Worm (Caenorhabditis elegans): ENCODE results near the gene R11D1.10.

R11D1.10 gene

DNA sequence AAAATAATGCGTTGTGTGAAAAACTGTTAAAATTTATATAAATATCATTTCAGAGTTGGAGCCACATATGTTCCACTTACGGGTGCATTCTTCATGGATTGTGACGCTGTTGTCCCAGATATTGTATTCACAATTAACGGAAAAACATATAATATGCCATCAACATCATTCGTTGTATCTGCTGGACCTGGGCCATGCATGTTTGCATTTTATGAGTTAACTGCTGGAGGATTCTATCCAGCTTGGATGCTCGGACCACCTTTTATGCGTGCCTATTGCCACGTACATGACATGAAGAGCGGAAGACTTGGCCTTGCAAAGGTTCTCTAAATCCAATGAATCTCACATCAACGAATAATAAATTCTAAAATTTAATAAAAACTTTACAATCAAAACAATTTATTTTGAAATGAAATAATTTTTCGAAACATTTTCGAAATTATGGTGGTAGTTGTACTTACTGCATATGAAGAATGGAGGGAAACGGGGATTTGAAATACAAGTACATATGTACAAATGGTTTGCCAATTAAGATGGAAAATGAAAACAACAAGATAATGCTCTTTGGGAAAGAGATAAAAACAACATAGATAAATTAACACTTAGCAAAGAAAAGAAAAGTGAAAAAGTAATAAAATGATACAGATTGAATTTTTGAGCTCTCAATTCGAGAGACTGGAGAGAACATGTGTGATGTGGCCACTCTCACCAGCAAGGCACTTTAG, 14.6 kb downstream of the R11D1.10 start:
- TF ChIP-seq fkh-4 (tag; optimal IDR thresholded peaks at IDR 0.05; ENCODE audit: borderline replicate concordance) (no peak), nhr-76 (tag; optimal IDR thresholded peaks at IDR 0.05) (no peak), egl-27 (tag; optimal IDR thresholded peaks at IDR 0.05) (no peak), ztf-11 (tag; optimal IDR thresholded peaks at IDR 0.05) (no peak), dpl-1 (GFP tag; optimal IDR thresholded peaks at IDR 0.05) (no peak), Y116A8C.19 (tag; optimal IDR thresholded peaks at IDR 0.05; ENCODE audit: borderline replicate concordance) (no peak), pqm-1 (tag; optimal IDR thresholded peaks at IDR 0.05) (peak; percentile 12), nhr-19 (GFP tag; conservative IDR thresholded peaks at IDR 0.05) (no peak), elt-2 (tag; optimal IDR thresholded peaks at IDR 0.05) (peak; percentile 28), fkh-10 (GFP tag; optimal IDR thresholded peaks at IDR 0.05) (no peak), C04F5.9 (tag; optimal IDR thresholded peaks at IDR 0.05) (no peak)

ce11 chrV:12744979-12745378, 15.7 kb downstream of the R11D1.10 start, which contains the start of gene C15C8.7:
TSS of gene C15C8.7 (minus strand) at chrV:12745050.
- peak; percentile 52 for TF ChIP-seq pqm-1 (tag; optimal IDR thresholded peaks at IDR 0.05)
- TF ChIP-seq snpc-4 (tag; optimal IDR thresholded peaks at IDR 0.05): no peak
- TF ChIP-seq elt-3 (tag; optimal IDR thresholded peaks at IDR 0.05): no peak
- no peak for TF ChIP-seq nhr-47 (tag; optimal IDR thresholded peaks at IDR 0.05)
- TF ChIP-seq elt-2 (tag; optimal IDR thresholded peaks at IDR 0.05): peak; percentile 75

DNA sequence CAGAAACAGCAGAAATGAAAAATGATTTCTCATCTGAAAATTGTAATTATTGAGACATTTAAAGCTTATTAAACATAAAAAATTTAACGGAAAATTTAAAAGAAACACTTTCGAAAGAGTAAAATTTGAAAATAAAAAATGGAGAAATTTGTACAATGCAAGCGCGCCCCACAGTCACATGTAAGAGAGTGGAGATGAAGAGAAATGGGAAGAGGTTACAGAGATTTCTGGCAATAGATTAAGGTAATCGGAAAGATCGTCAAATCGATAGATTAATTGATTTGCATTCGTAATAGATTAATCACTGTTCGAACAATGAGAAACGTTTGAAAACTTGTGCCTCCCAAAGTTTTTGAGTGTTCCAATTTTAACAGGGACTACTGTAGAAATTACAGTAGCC, 18.1 kb downstream of the R11D1.10 start, which contains the start of gene C15C8.4:
Gene C15C8.4, minus strand, starts transcription at position 33 of the 400 bp plus-strand sequence.
- TF ChIP-seq mep-1 (tag; optimal IDR thresholded peaks at IDR 0.05): peak; percentile 37
- peak; percentile 15 to 20 for TF ChIP-seq efl-1 (optimal IDR thresholded peaks at IDR 0.05)
- TF ChIP-seq efl-1 (GFP tag; optimal IDR thresholded peaks at IDR 0.05 in 1 of 2): peak; percentile 12 to 85
- peak in 1 of 3 experiments; percentile 40 for TF ChIP-seq dpl-1 (GFP tag; optimal IDR thresholded peaks at IDR 0.05)
- TF ChIP-seq blmp-1 (tag; optimal IDR thresholded peaks at IDR 0.05): peak; percentile 74
- TF ChIP-seq rnt-1 (tag; optimal IDR thresholded peaks at IDR 0.05): peak; percentile 12
- TF ChIP-seq pag-3 (tag; optimal IDR thresholded peaks at IDR 0.05; ENCODE audit: borderline replicate concordance, insufficient read depth): no peak
- no peak for TF ChIP-seq tbx-2 (tag; optimal IDR thresholded peaks at IDR 0.05)
- peak in 1 of 2 experiments; percentile 50 for TF ChIP-seq lsy-2 (tag; optimal IDR thresholded peaks at IDR 0.05)
- TF ChIP-seq lin-13 (GFP tag; optimal IDR thresholded peaks at IDR 0.05): peak; percentile 9

ce11 chrV:12747856-12748255, 18.5 kb downstream of the R11D1.10 start, which contains the start of gene C15C8.5:
TSS of gene C15C8.5 (plus strand) at chrV:12748007.
- TF ChIP-seq sup-37 (GFP tag; optimal IDR thresholded peaks at IDR 0.05) (no peak), nhr-77 (tag; optimal IDR thresholded peaks at IDR 0.05) (no peak), ces-1 (GFP tag; optimal IDR thresholded peaks at IDR 0.05) (peak; percentile 43), fos-1 (tag; optimal IDR thresholded peaks at IDR 0.05) (no peak), mdl-1 (tag; optimal IDR thresholded peaks at IDR 0.05) (no peak), fkh-10 (GFP tag; optimal IDR thresholded peaks at IDR 0.05) (peak; percentile 93), swsn-7 (tag; optimal IDR thresholded peaks at IDR 0.05) (no peak), lin-14 (GFP tag; optimal IDR thresholded peaks at IDR 0.05) (peak; percentile 36), isw-1 (GFP tag; IDR thresholded peaks at IDR 0.05) (no peak; the same call in 1 of the 2 replicates)

- TF ChIP-seq hpl-2 (GFP tag; optimal IDR thresholded peaks at IDR 0.05) (no peak), pax-3 (tag; optimal IDR thresholded peaks at IDR 0.05) (no peak), blmp-1 (tag; optimal IDR thresholded peaks at IDR 0.05) (no peak)
These were observed 20.2 kb downstream of the R11D1.10 start for ce11 chrV:12749558-12749957.
